Worm (Caenorhabditis elegans) whole organism, L1 larva: Measurements from ENCODE around the gene Y71H2AM.14.

Experiments used
- aha-1 ChIP-seq: fragments of 150-350 bp; optimal IDR thresholded peaks from 2 replicates; lab custom pipeline; 2014; ENCODE audit warnings: missing biosample characterization, missing genetic modification characterization
- alr-1 ChIP-seq: fragments of 200-800 bp; sonication (Bioruptor generic); optimal IDR thresholded peaks from 2 replicates; lab custom pipeline; 2018; ENCODE audit warnings: borderline replicate concordance, mild to moderate bottlenecking, missing genetic modification characterization, missing compliant biosample characterization
- ama-1 ChIP-seq: fragments of 150-350 bp; optimal IDR thresholded peaks from 2 replicates; lab custom pipeline; 2014
- ceh-63 ChIP-seq: fragments of 200-800 bp; sonication (Bioruptor generic); optimal IDR thresholded peaks from 2 replicates; lab custom pipeline; 2018; ENCODE audit warnings: mild to moderate bottlenecking, missing genetic modification characterization, missing compliant biosample characterization
- ceh-82 ChIP-seq, 3 experiments: fragments of 150-350 bp in 1 of 3; sonication (generic microtip) in 2 of 3; optimal IDR thresholded peaks; 2 replicates each; lab custom pipeline; 2014 to 2017; ENCODE audit warnings: missing biosample characterization in 3 of 3, missing genetic modification characterization in 3 of 3
- ceh-88 ChIP-seq: fragments of 200-800 bp; sonication (Bioruptor generic); IDR thresholded peaks from 2 replicates; pipeline ENCODE4 v1.3.6; 2022; ENCODE audit warnings: missing genetic modification characterization, missing compliant biosample characterization
- ceh-90 ChIP-seq: sonication (generic microtip); optimal IDR thresholded peaks from 2 replicates; lab custom pipeline; 2016; ENCODE audit warnings: missing genetic modification characterization, missing compliant biosample characterization
- ces-1 ChIP-seq: fragments of 150-350 bp; optimal IDR thresholded peaks from 2 replicates; lab custom pipeline; 2014; ENCODE audit warnings: missing biosample characterization, missing genetic modification reagents, missing genetic modification characterization
- dpl-1 ChIP-seq, 3 experiments: fragments of 150-350 bp in 2 of 3; sonication (generic microtip) in 1 of 3; optimal IDR thresholded peaks; 2 replicates each; lab custom pipeline; 2014 to 2017; ENCODE audit warnings: missing biosample characterization in 3 of 3, missing genetic modification characterization in 3 of 3, missing genetic modification reagents in 3 of 3
- efl-1 ChIP-seq, 4 experiments: fragments of 150-350 bp; optimal IDR thresholded peaks in 3 of 4; peaks in 1 of 4; 1 replicate in 1 of 4; 2 replicates in 3 of 4; lab custom pipeline; 2014; ENCODE audit warnings: missing biosample characterization in 2 of 4, missing genetic modification characterization in 2 of 4, missing genetic modification reagents in 2 of 4
- efl-3 ChIP-seq: fragments of 200-800 bp; sonication (Bioruptor generic); optimal IDR thresholded peaks from 2 replicates; lab custom pipeline; 2018; ENCODE audit warnings: mild to moderate bottlenecking, missing genetic modification characterization, missing compliant biosample characterization
- egl-27 ChIP-seq, 2 experiments: fragments of 150-350 bp in 1 of 2; sonication (generic microtip); optimal IDR thresholded peaks; 3 replicates each; lab custom pipeline; 2017 to 2018; ENCODE audit warnings: missing biosample characterization in 2 of 2, missing genetic modification characterization in 2 of 2, missing genetic modification reagents in 2 of 2
- elt-2 ChIP-seq: sonication (generic microtip); optimal IDR thresholded peaks from 2 replicates; lab custom pipeline; 2016; ENCODE audit warnings: missing genetic modification characterization, mild to moderate bottlenecking, inconsistent platforms, missing compliant biosample characterization, missing genetic modification reagents
- elt-3 ChIP-seq, 6 experiments: fragments of 150-350 bp in 1 of 6; sonication (generic microtip); optimal IDR thresholded peaks; 2 replicates each; lab custom pipeline; 2017 to 2018; ENCODE audit warnings: missing biosample characterization in 6 of 6, missing genetic modification characterization in 6 of 6, inconsistent platforms in 1 of 6
- fkh-4 ChIP-seq: sonication (generic microtip); optimal IDR thresholded peaks from 2 replicates; lab custom pipeline; 2016; ENCODE audit warnings: missing compliant biosample characterization, missing genetic modification characterization, borderline replicate concordance
- fos-1 ChIP-seq: fragments of 150-350 bp; optimal IDR thresholded peaks from 2 replicates; lab custom pipeline; 2014; ENCODE audit warnings: missing biosample characterization, missing genetic modification characterization
- grh-1 ChIP-seq: fragments of 200-800 bp; sonication (Bioruptor generic); IDR thresholded peaks from 2 replicates; pipeline ENCODE4 v1.3.6; 2022; ENCODE audit warnings: missing genetic modification reagents, missing genetic modification characterization, missing compliant biosample characterization
- hlh-17 ChIP-seq: fragments of 200-800 bp; sonication (Bioruptor generic); optimal IDR thresholded peaks from 2 replicates; lab custom pipeline; 2018; ENCODE audit warnings: missing genetic modification characterization, mild to moderate bottlenecking, missing compliant biosample characterization, moderate library complexity, borderline replicate concordance
- hlh-4 ChIP-seq: sonication (generic microtip); optimal IDR thresholded peaks from 2 replicates; lab custom pipeline; 2016; ENCODE audit warnings: mild to moderate bottlenecking, missing genetic modification characterization, missing compliant biosample characterization
- hpl-2 ChIP-seq: fragments of 150-350 bp; optimal IDR thresholded peaks from 2 replicates; lab custom pipeline; 2014; ENCODE audit warnings: missing biosample characterization, missing genetic modification reagents, missing genetic modification characterization
- lin-35 ChIP-seq, 2 experiments: fragments of 150-350 bp; optimal IDR thresholded peaks; 2 replicates each; lab custom pipeline; 2014; ENCODE audit warnings: missing biosample characterization in 2 of 2, missing genetic modification characterization in 2 of 2, missing genetic modification reagents in 2 of 2
- mef-2 ChIP-seq: fragments of 150-350 bp; optimal IDR thresholded peaks from 2 replicates; lab custom pipeline; 2014; ENCODE audit warnings: missing biosample characterization, missing genetic modification characterization
- nhr-11 ChIP-seq: fragments of 150-350 bp; optimal IDR thresholded peaks from 2 replicates; lab custom pipeline; 2014; ENCODE audit warnings: missing biosample characterization, missing genetic modification characterization
- nhr-237 ChIP-seq: fragments of 150-350 bp; optimal IDR thresholded peaks from 2 replicates; lab custom pipeline; 2014; ENCODE audit warnings: missing biosample characterization, missing genetic modification characterization
- nhr-28 ChIP-seq: fragments of 150-350 bp; optimal IDR thresholded peaks from 2 replicates; lab custom pipeline; 2014; ENCODE audit warnings: missing biosample characterization, missing genetic modification characterization
- nhr-76 ChIP-seq: sonication (generic microtip); optimal IDR thresholded peaks from 2 replicates; lab custom pipeline; 2017; ENCODE audit warnings: missing biosample characterization, missing genetic modification characterization
- nhr-77 ChIP-seq: fragments of 150-350 bp; optimal IDR thresholded peaks from 2 replicates; lab custom pipeline; 2014; ENCODE audit warnings: missing biosample characterization, missing genetic modification characterization
- pag-3 ChIP-seq: sonication (generic microtip); optimal IDR thresholded peaks from 2 replicates; lab custom pipeline; 2017; ENCODE audit warnings: missing genetic modification characterization, mild to moderate bottlenecking, missing compliant biosample characterization, antibody characterized with exemption, borderline replicate concordance; ENCODE audit not compliant: insufficient read depth
- pax-3 ChIP-seq: fragments of 200-800 bp; sonication (Bioruptor generic); optimal IDR thresholded peaks from 2 replicates; lab custom pipeline; 2018; ENCODE audit warnings: mild to moderate bottlenecking, missing genetic modification characterization, moderate library complexity, missing compliant biosample characterization
- pqm-1 ChIP-seq: sonication (generic microtip); optimal IDR thresholded peaks from 3 replicates; lab custom pipeline; 2017; ENCODE audit warnings: missing biosample characterization, missing genetic modification characterization
- rnt-1 ChIP-seq: sonication (generic microtip); optimal IDR thresholded peaks from 2 replicates; lab custom pipeline; 2016; ENCODE audit warnings: mild to moderate bottlenecking, missing genetic modification characterization, moderate library complexity, missing compliant biosample characterization
- sptf-1 ChIP-seq: fragments of 150-350 bp; optimal IDR thresholded peaks from 2 replicates; lab custom pipeline; 2014; ENCODE audit warnings: missing biosample characterization, missing genetic modification characterization
- tlp-1 ChIP-seq: fragments of 150-350 bp; optimal IDR thresholded peaks from 2 replicates; lab custom pipeline; 2014; ENCODE audit warnings: missing biosample characterization, missing genetic modification characterization
- unc-86 ChIP-seq: sonication (generic microtip); optimal IDR thresholded peaks from 2 replicates; lab custom pipeline; 2016; ENCODE audit warnings: missing genetic modification characterization, missing compliant biosample characterization
- xbp-1 ChIP-seq: sonication (generic microtip); optimal IDR thresholded peaks from 2 replicates; lab custom pipeline; 2016; ENCODE audit warnings: missing genetic modification characterization, missing compliant biosample characterization

Gene Y71H2AM.14

DNA sequence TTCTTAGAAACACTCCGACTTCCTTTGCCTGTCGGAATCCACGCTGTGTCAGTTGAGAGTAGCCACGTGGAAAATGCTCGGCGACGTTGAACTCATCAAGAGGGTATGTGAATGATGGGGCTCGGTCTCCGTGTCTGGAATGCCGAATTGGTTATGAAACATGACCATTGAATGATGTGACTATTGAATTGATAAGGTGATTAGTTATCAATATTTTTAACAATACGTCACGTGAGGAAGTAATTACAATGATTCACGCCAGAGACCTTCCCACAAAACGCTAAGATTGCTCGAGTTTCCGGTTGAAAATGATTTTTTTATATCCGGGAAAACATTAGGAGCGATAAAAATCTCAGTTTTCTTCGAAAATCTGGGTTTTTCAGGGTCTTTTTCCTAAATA lies 12.9 kb upstream of the Y71H2AM.14 start:
- no peak for TF ChIP-seq rnt-1
- peak; percentile 43 for TF ChIP-seq elt-2 (tag; lab: Kevin White, UChicago)

- no peak for TF ChIP-seq aha-1
- no peak for TF ChIP-seq fos-1 (tag; lab: Kevin White, UChicago)
- no peak for TF ChIP-seq efl-1 (optimal IDR thresholded peaks at IDR 0.05; lab: Kevin White, UChicago)
- peak in 1 of 2 experiments; percentile 68 for TF ChIP-seq efl-1 (GFP tag; optimal IDR thresholded peaks at IDR 0.05 in 1 of 2; lab: Kevin White, UChicago)
- no peak for TF ChIP-seq ama-1 (lab: Kevin White, UChicago)
- no peak for TF ChIP-seq ceh-88 (GFP tag; lab: Robert Waterston, UW)
These were observed 11.6 kb upstream of the Y71H2AM.14 start for ce11 chrIII:2758092-2758491.

- TF ChIP-seq unc-86 (tag; lab: Kevin White, UChicago) (no peak), ceh-82 (tag; optimal IDR thresholded peaks at IDR 0.05; lab: Kevin White, UChicago) (no peak), nhr-11 (tag; lab: Kevin White, UChicago) (no peak), pag-3 (tag; lab: Kevin White, UChicago) (no peak), efl-3 (GFP tag; lab: Kevin White, UChicago) (no peak), ceh-63 (no peak), ces-1 (GFP tag; lab: Kevin White, UChicago) (no peak), nhr-76 (no peak), elt-3 (tag; optimal IDR thresholded peaks at IDR 0.05; lab: Kevin White, UChicago) (no peak), nhr-237 (tag; lab: Kevin White, UChicago) (no peak)
- TF ChIP-seq, all 84 proteins: peak for 0
These were observed 11.0 kb upstream of the Y71H2AM.14 start for ce11 chrIII:2757478-2757877.

- no peak for TF ChIP-seq pqm-1 (tag; lab: Kevin White, UChicago)
- no peak for TF ChIP-seq sptf-1 (tag; lab: Kevin White, UChicago)
- no peak for TF ChIP-seq elt-2 (tag; lab: Kevin White, UChicago)
- no peak for TF ChIP-seq grh-1 (GFP tag; lab: Robert Waterston, UW)
- no peak for TF ChIP-seq nhr-237 (tag; lab: Kevin White, UChicago)
- TF ChIP-seq hlh-17 (GFP tag; lab: Kevin White, UChicago): no peak
- no peak for TF ChIP-seq nhr-11 (tag; lab: Kevin White, UChicago)
- no peak for TF ChIP-seq nhr-77 (tag; lab: Kevin White, UChicago)
- TF ChIP-seq ama-1 (lab: Kevin White, UChicago): no peak
- no peak for TF ChIP-seq fkh-4 (tag; lab: Kevin White, UChicago)
- TF ChIP-seq fos-1 (tag; lab: Kevin White, UChicago): no peak
- no peak for TF ChIP-seq mef-2 (tag; lab: Kevin White, UChicago)
- TF ChIP-seq, all 84 proteins: peak for 0
These were observed 9.8 kb upstream of the Y71H2AM.14 start, which contains the start of gene gldi-9 for ce11 chrIII:2756260-2756659. TSS of gene gldi-9 (minus strand) at chrIII:2756360.

- TF ChIP-seq xbp-1 (tag; lab: Kevin White, UChicago) (no peak), lin-35 (GFP tag; optimal IDR thresholded peaks at IDR 0.05; lab: Kevin White, UChicago) (peak in 1 of 2 experiments; percentile 22), hpl-2 (GFP tag; lab: Kevin White, UChicago) (no peak), pqm-1 (tag; lab: Kevin White, UChicago) (peak; percentile 23), elt-2 (tag; lab: Kevin White, UChicago) (peak; percentile 79), tlp-1 (tag; lab: Kevin White, UChicago) (peak; percentile 44)
These were observed 7.0 kb downstream of the Y71H2AM.14 start, which contains the start of gene cest-25 for ce11 chrIII:2739469-2739868. TSS of gene cest-25 (minus strand) at chrIII:2739531.

DNA sequence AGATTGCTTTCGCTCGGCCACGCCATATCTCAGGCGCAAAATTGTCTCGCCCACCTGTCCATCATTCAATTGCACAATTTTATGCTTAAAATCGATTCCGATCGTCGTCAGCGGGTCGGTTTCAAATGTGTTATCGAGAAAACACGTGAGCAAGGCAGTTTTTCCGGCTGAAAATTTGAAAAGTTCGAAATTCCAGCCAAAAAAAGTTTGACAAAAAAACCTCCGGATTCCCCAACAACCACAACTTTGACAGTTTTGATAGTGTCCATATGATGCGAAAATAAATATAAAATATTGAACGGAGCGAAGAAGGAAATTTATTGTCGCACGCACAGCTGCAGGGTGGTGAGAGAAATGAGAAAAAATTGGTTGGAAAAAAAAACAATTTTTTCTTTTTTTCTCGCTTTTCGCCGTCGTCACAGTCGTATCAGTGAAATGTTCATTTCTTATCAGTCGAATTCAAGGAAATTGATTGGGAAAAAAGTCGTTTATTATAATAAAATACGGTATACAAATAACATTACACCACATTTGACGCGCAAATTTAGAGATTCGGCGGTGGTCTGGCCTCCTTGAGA lies 12.8 kb downstream of the Y71H2AM.14 start, which contains the start of gene Y71H2AM.12:
TSS of gene Y71H2AM.12 (minus strand) at position 486 of the 578 bp plus-strand sequence.
- TF ChIP-seq dpl-1 (GFP tag; optimal IDR thresholded peaks at IDR 0.05; lab: Kevin White, UChicago) (no peak), nhr-28 (no peak), pax-3 (tag; lab: Kevin White, UChicago) (no peak), fos-1 (tag; lab: Kevin White, UChicago) (no peak), hlh-4 (tag; lab: Kevin White, UChicago) (no peak), alr-1 (tag; lab: Kevin White, UChicago) (no peak), ceh-90 (tag; lab: Kevin White, UChicago) (no peak), egl-27 (tag; optimal IDR thresholded peaks at IDR 0.05; lab: Kevin White, UChicago) (no peak)
- TF ChIP-seq, all 84 proteins: peak for 0
